Fruit fly (Drosophila melanogaster) whole organism, embryonic: ENCODE results near the gene GCS2beta.

Experiments used
- Adf1 ChIP-seq: fragments of 200-800 bp; sonication (Bioruptor generic); IDR thresholded peaks from 2 replicates; pipeline ENCODE4 v1.3.6; 2022; ENCODE audit warnings: missing biosample characterization, missing genetic modification characterization
- Bgb ChIP-seq: fragments of 200-800 bp; sonication (Bioruptor generic); IDR thresholded peaks from 2 replicates; pipeline ENCODE4 v1.3.6; 2022; ENCODE audit warnings: missing biosample characterization, missing genetic modification characterization; ENCODE audit not compliant: partially characterized antibody
- CG1024 ChIP-seq: fragments of 200-800 bp; sonication (Bioruptor generic); IDR thresholded peaks from 2 replicates; pipeline ENCODE4 v1.3.6; 2022; ENCODE audit warnings: missing biosample characterization, missing genetic modification characterization
- CG10267 ChIP-seq: fragments of 200-800 bp; sonication (Bioruptor generic); optimal IDR thresholded peaks from 2 replicates; lab custom pipeline; 2018; ENCODE audit warnings: missing biosample characterization, mild to moderate bottlenecking, missing genetic modification characterization, moderate library complexity
- CG12299 ChIP-seq: fragments of 200-800 bp; sonication (Bioruptor generic); optimal IDR thresholded peaks from 2 replicates; lab custom pipeline; 2018; ENCODE audit warnings: missing biosample characterization, mild to moderate bottlenecking, missing genetic modification characterization
- CG13287 ChIP-seq: fragments of 200-800 bp; sonication (Bioruptor generic); IDR thresholded peaks from 2 replicates; pipeline ENCODE4 v1.3.6; 2022; ENCODE audit warnings: missing biosample characterization, missing genetic modification characterization; ENCODE audit not compliant: partially characterized antibody
- CG13775 ChIP-seq: fragments of 200-800 bp; sonication (Bioruptor generic); optimal IDR thresholded peaks from 3 replicates; lab custom pipeline; 2017; ENCODE audit warnings: missing biosample characterization, mild to moderate bottlenecking, missing genetic modification characterization
- CG15696 ChIP-seq: fragments of 200-800 bp; sonication (Bioruptor generic); optimal IDR thresholded peaks from 2 replicates; lab custom pipeline; 2019; ENCODE audit warnings: missing biosample characterization, mild to moderate bottlenecking, missing genetic modification characterization, moderate library complexity
- CG1603 ChIP-seq: fragments of 200-800 bp; sonication (Bioruptor generic); optimal IDR thresholded peaks from 2 replicates; lab custom pipeline; 2019; ENCODE audit warnings: missing biosample characterization, mild to moderate bottlenecking, missing genetic modification characterization, moderate library complexity
- CG1647 ChIP-seq: fragments of 200-800 bp; sonication (Bioruptor generic); optimal IDR thresholded peaks from 3 replicates; lab custom pipeline; 2016; ENCODE audit warnings: missing biosample characterization, missing genetic modification characterization
- CG16863 ChIP-seq: fragments of 200-800 bp; sonication (Bioruptor generic); optimal IDR thresholded peaks from 3 replicates; lab custom pipeline; 2016; ENCODE audit warnings: missing biosample characterization, missing genetic modification characterization
- CG17385 ChIP-seq: fragments of 200-800 bp; sonication (Bioruptor generic); optimal IDR thresholded peaks from 3 replicates; lab custom pipeline; 2018; ENCODE audit warnings: missing biosample characterization, mild to moderate bottlenecking, missing genetic modification characterization
- CG17802 ChIP-seq: fragments of 200-800 bp; sonication (Bioruptor generic); optimal IDR thresholded peaks from 2 replicates; lab custom pipeline; 2018; ENCODE audit warnings: missing biosample characterization, mild to moderate bottlenecking, missing genetic modification characterization, moderate library complexity
- CG18764 ChIP-seq: fragments of 200-800 bp; sonication (Bioruptor generic); optimal IDR thresholded peaks from 3 replicates; lab custom pipeline; 2016; ENCODE audit warnings: missing biosample characterization, missing genetic modification characterization
- CG30431 ChIP-seq: fragments of 200-800 bp; sonication (Bioruptor generic); optimal IDR thresholded peaks from 2 replicates; lab custom pipeline; 2017; ENCODE audit warnings: missing biosample characterization, missing genetic modification characterization
- CG31224 ChIP-seq: fragments of 200-800 bp; sonication (Bioruptor generic); IDR thresholded peaks from 2 replicates; pipeline ENCODE4 v1.3.6; 2022; ENCODE audit warnings: missing biosample characterization, missing genetic modification characterization
- CG3281 ChIP-seq: fragments of 200-800 bp; sonication (Bioruptor generic); optimal IDR thresholded peaks from 3 replicates; lab custom pipeline; 2017; ENCODE audit warnings: missing biosample characterization, mild to moderate bottlenecking, missing genetic modification characterization
- CG34376 ChIP-seq: fragments of 200-800 bp; sonication (Bioruptor generic); optimal IDR thresholded peaks from 2 replicates; lab custom pipeline; 2018; ENCODE audit warnings: missing biosample characterization, mild to moderate bottlenecking, missing genetic modification characterization
- CG5953 ChIP-seq: fragments of 200-800 bp; sonication (Bioruptor generic); IDR thresholded peaks from 2 replicates; pipeline ENCODE4 v1.3.6; 2022; ENCODE audit warnings: missing biosample characterization, missing genetic modification characterization
- CG6689 ChIP-seq: fragments of 200-800 bp; sonication (Bioruptor generic); IDR thresholded peaks from 2 replicates; pipeline ENCODE4 v1.3.6; 2022; ENCODE audit warnings: missing biosample characterization, missing genetic modification characterization
- CG8944 ChIP-seq: fragments of 200-800 bp; sonication (Bioruptor generic); optimal IDR thresholded peaks from 3 replicates; lab custom pipeline; 2016; ENCODE audit warnings: missing biosample characterization, missing genetic modification characterization
- CG9932 ChIP-seq: fragments of 200-800 bp; sonication (Bioruptor generic); IDR thresholded peaks from 2 replicates; pipeline ENCODE4 v1.3.6; 2022; ENCODE audit warnings: missing biosample characterization, missing genetic modification characterization
- MBD-R2 ChIP-seq: fragments of 200-800 bp; sonication (Bioruptor generic); IDR thresholded peaks from 2 replicates; pipeline ENCODE4 v1.3.6; 2022; ENCODE audit warnings: missing biosample characterization, missing genetic modification characterization
- MESR4 ChIP-seq: fragments of 200-800 bp; sonication (Bioruptor generic); optimal IDR thresholded peaks from 2 replicates; lab custom pipeline; 2018; ENCODE audit warnings: missing biosample characterization, mild to moderate bottlenecking, missing genetic modification characterization, moderate library complexity
- Oli ChIP-seq: fragments of 200-800 bp; sonication (Bioruptor generic); optimal IDR thresholded peaks from 2 replicates; lab custom pipeline; 2018; ENCODE audit warnings: missing biosample characterization, mild to moderate bottlenecking, missing genetic modification characterization, moderate library complexity
- Pdp1 ChIP-seq, 2 experiments: fragments of 200-800 bp; sonication (Bioruptor generic); optimal IDR thresholded peaks; 3 replicates each; lab custom pipeline; 2016; ENCODE audit warnings: missing biosample characterization in 2 of 2, missing genetic modification characterization in 2 of 2, mild to moderate bottlenecking in 1 of 2, moderate library complexity in 1 of 2
- Rx ChIP-seq: fragments of 200-800 bp; sonication (Bioruptor generic); IDR thresholded peaks from 2 replicates; pipeline ENCODE4 v1.3.6; 2022; ENCODE audit warnings: missing biosample characterization, missing genetic modification characterization
- Spps ChIP-seq: fragments of 200-800 bp; sonication (Bioruptor generic); optimal IDR thresholded peaks from 2 replicates; lab custom pipeline; 2018; ENCODE audit warnings: missing biosample characterization, mild to moderate bottlenecking, missing genetic modification characterization
- Xbp1 ChIP-seq: fragments of 200-800 bp; sonication (Bioruptor generic); optimal IDR thresholded peaks from 3 replicates; lab custom pipeline; 2016; ENCODE audit warnings: missing biosample characterization, mild to moderate bottlenecking, missing genetic modification characterization
- Xrp1 ChIP-seq: fragments of 200-800 bp; sonication (Bioruptor generic); IDR thresholded peaks from 2 replicates; pipeline ENCODE4 v1.3.6; 2022; ENCODE audit warnings: missing biosample characterization, missing genetic modification characterization
- ara ChIP-seq: fragments of 200-800 bp; sonication (Bioruptor generic); IDR thresholded peaks from 2 replicates; pipeline ENCODE4 v1.3.6; 2022; ENCODE audit warnings: missing biosample characterization, missing genetic modification characterization
- ase ChIP-seq: fragments of 200-800 bp; sonication (Bioruptor generic); IDR thresholded peaks from 3 replicates; pipeline ENCODE4 v1.3.6; 2022; ENCODE audit warnings: missing biosample characterization, missing genetic modification characterization
- bbx ChIP-seq: fragments of 200-800 bp; sonication (Bioruptor generic); IDR thresholded peaks from 2 replicates; pipeline ENCODE4 v1.3.6; 2022; ENCODE audit warnings: missing biosample characterization, missing genetic modification characterization; ENCODE audit not compliant: partially characterized antibody
- btn ChIP-seq: fragments of 200-800 bp; sonication (Bioruptor generic); optimal IDR thresholded peaks from 2 replicates; lab custom pipeline; 2016; ENCODE audit warnings: missing biosample characterization, missing genetic modification characterization
- dm ChIP-seq: fragments of 200-800 bp; sonication (Bioruptor generic); optimal IDR thresholded peaks from 3 replicates; lab custom pipeline; 2016; ENCODE audit warnings: missing biosample characterization, missing genetic modification characterization
- eve ChIP-seq, 2 experiments: fragments of >200 bp; optimal IDR thresholded peaks; 2 replicates each; lab custom pipeline; 2017; ENCODE audit warnings: missing biosample characterization in 2 of 2, missing genetic modification characterization in 2 of 2
- eyg ChIP-seq: fragments of 200-800 bp; sonication (Bioruptor generic); optimal IDR thresholded peaks from 3 replicates; lab custom pipeline; 2016; ENCODE audit warnings: missing biosample characterization, missing genetic modification characterization
- fd3F ChIP-seq: fragments of 200-800 bp; sonication (Bioruptor generic); optimal IDR thresholded peaks from 2 replicates; lab custom pipeline; 2018; ENCODE audit warnings: missing biosample characterization, mild to moderate bottlenecking, missing genetic modification characterization, moderate library complexity
- fd64A ChIP-seq: fragments of 200-800 bp; sonication (Bioruptor generic); optimal IDR thresholded peaks from 3 replicates; lab custom pipeline; 2018; ENCODE audit warnings: missing biosample characterization, mild to moderate bottlenecking, missing genetic modification characterization
- ftz-f1 ChIP-seq: fragments of 200-800 bp; sonication (Bioruptor generic); optimal IDR thresholded peaks from 2 replicates; lab custom pipeline; 2016; ENCODE audit warnings: missing biosample characterization, missing genetic modification characterization
- gcm ChIP-seq: fragments of 200-800 bp; sonication (Bioruptor generic); optimal IDR thresholded peaks from 2 replicates; lab custom pipeline; 2019; ENCODE audit warnings: missing biosample characterization, mild to moderate bottlenecking, missing genetic modification characterization, moderate library complexity
- hbn ChIP-seq: fragments of 200-800 bp; sonication (Bioruptor generic); IDR thresholded peaks from 2 replicates; pipeline ENCODE4 v1.3.6; 2022; ENCODE audit warnings: missing biosample characterization, missing genetic modification characterization; ENCODE audit not compliant: partially characterized antibody
- lilli ChIP-seq: fragments of 200-800 bp; sonication (Bioruptor generic); optimal IDR thresholded peaks from 3 replicates; lab custom pipeline; 2016; ENCODE audit warnings: missing biosample characterization, missing genetic modification characterization
- lola ChIP-seq, 3 experiments: fragments of >200 bp in 2 of 3; fragments of 200-800 bp in 1 of 3; sonication (Bioruptor generic) in 1 of 3; optimal IDR thresholded peaks; 2 replicates each; lab custom pipeline; 2017 to 2019; ENCODE audit warnings: missing biosample characterization in 3 of 3, missing genetic modification characterization in 3 of 3, mild to moderate bottlenecking in 1 of 3, moderate library complexity in 1 of 3
- slou ChIP-seq: fragments of 200-800 bp; sonication (Bioruptor generic); optimal IDR thresholded peaks from 3 replicates; lab custom pipeline; 2016; ENCODE audit warnings: missing biosample characterization, missing genetic modification characterization
- slp2 ChIP-seq: fragments of 200-800 bp; sonication (Bioruptor generic); optimal IDR thresholded peaks from 2 replicates; lab custom pipeline; 2016; ENCODE audit warnings: missing biosample characterization, missing genetic modification characterization
- sna ChIP-seq: fragments of 200-800 bp; sonication (Bioruptor generic); IDR thresholded peaks from 2 replicates; pipeline ENCODE4 v1.3.6; 2022; ENCODE audit warnings: missing biosample characterization, missing genetic modification characterization; ENCODE audit not compliant: partially characterized antibody
- stc ChIP-seq: fragments of 200-800 bp; sonication (Bioruptor generic); IDR thresholded peaks from 2 replicates; pipeline ENCODE4 v1.3.6; 2022; ENCODE audit warnings: missing biosample characterization, missing genetic modification characterization
- trem ChIP-seq: fragments of 200-800 bp; optimal IDR thresholded peaks from 3 replicates; lab custom pipeline; 2019; ENCODE audit warnings: missing biosample characterization, mild to moderate bottlenecking, missing genetic modification characterization, moderate library complexity
- wor ChIP-seq: fragments of 200-800 bp; sonication (Bioruptor generic); IDR thresholded peaks from 2 replicates; pipeline ENCODE4 v1.3.6; 2022; ENCODE audit warnings: missing biosample characterization, missing genetic modification characterization
- zf30C ChIP-seq: fragments of 200-800 bp; sonication (Bioruptor generic); optimal IDR thresholded peaks from 3 replicates; lab custom pipeline; 2018; ENCODE audit warnings: missing biosample characterization, mild to moderate bottlenecking, missing genetic modification characterization
- zfh2 ChIP-seq: fragments of 200-800 bp; sonication (Bioruptor generic); optimal IDR thresholded peaks from 2 replicates; lab custom pipeline; 2016; ENCODE audit warnings: missing biosample characterization, missing genetic modification characterization

Gene GCS2beta

DNA sequence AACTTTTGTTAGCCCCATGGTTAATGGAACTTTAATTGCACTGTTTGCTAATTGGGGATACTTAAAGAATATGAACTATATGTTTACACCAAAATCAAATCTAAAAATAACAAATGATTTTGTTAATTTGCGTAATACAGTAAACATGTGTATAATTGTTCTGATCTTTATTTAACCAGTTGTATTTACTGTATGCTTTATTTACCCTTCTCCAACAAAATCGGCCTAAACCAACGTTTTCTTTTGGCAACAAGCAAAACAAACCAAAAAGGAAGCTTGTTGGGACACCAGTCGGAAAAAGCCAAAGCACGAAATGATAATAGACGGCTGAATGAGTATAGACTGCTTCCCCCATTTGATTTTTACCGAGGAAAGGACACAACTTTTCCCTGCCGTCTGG lies 13.5 kb downstream of the GCS2beta start (continued):
- TF ChIP-seq CG17385 (GFP tag; lab: Kevin White, UChicago) (peak; percentile 24), CG31224 (no peak), slp2 (GFP tag; lab: Kevin White, UChicago) (no peak), CG9932 (GFP tag; lab: Robert Waterston, UW) (no peak), Oli (tag; lab: Kevin White, UChicago) (no peak), CG13287 (GFP tag; lab: Robert Waterston, UW) (no peak), eyg (GFP tag; lab: Kevin White, UChicago) (peak; percentile 66), Bgb (GFP tag; lab: Robert Waterston, UW) (no peak), CG10267 (tag; lab: Kevin White, UChicago) (no peak), Spps (tag; lab: Kevin White, UChicago) (no peak), bbx (GFP tag; lab: Robert Waterston, UW) (no peak), zf30C (GFP tag; lab: Kevin White, UChicago) (no peak), Pdp1 (GFP tag; optimal IDR thresholded peaks at IDR 0.05; lab: Kevin White, UChicago) (peak in 1 of 2 experiments; percentile 1), lilli (GFP tag; lab: Kevin White, UChicago) (peak; percentile 8), ara (GFP tag; lab: Robert Waterston, UW) (no peak), gcm (GFP tag; lab: Kevin White, UChicago) (no peak), ase (GFP tag; lab: Robert Waterston, UW) (no peak), dm (no peak), Rx (GFP tag; lab: Robert Waterston, UW) (no peak), fd3F (GFP tag; lab: Kevin White, UChicago) (peak; percentile 89), CG12299 (tag; lab: Kevin White, UChicago) (peak; percentile 71), MBD-R2 (GFP tag; lab: Robert Waterston, UW) (no peak), btn (GFP tag; lab: Kevin White, UChicago) (no peak), lola (GFP tag; optimal IDR thresholded peaks at IDR 0.05; lab: Kevin White, UChicago) (no peak), CG5953 (no peak), trem (tag; lab: Kevin White, UChicago) (no peak), MESR4 (GFP tag; lab: Kevin White, UChicago) (no peak), fd64A (GFP tag; lab: Kevin White, UChicago) (no peak), ftz-f1 (GFP tag; lab: Kevin White, UChicago) (no peak), CG1603 (no peak), CG3281 (GFP tag; lab: Kevin White, UChicago) (peak; percentile 90), eve (GFP tag; optimal IDR thresholded peaks at IDR 0.05; lab: Kevin White, UChicago) (no peak), hbn (no peak), CG18764 (no peak), CG13775 (GFP tag; lab: Kevin White, UChicago) (no peak), CG6689 (GFP tag; lab: Robert Waterston, UW) (no peak), CG30431 (GFP tag; lab: Kevin White, UChicago) (no peak), stc (GFP tag; lab: Robert Waterston, UW) (no peak), CG34376 (peak; percentile 57), CG1647 (peak; percentile 26), zfh2 (GFP tag; lab: Kevin White, UChicago) (peak; percentile 33), CG16863 (GFP tag; lab: Kevin White, UChicago) (no peak), sna (GFP tag; lab: Robert Waterston, UW) (no peak), CG8944 (GFP tag; lab: Kevin White, UChicago) (no peak), CG17802 (tag; lab: Kevin White, UChicago) (no peak), CG15696 (tag; lab: Kevin White, UChicago) (peak; percentile 24), Xbp1 (GFP tag; lab: Kevin White, UChicago) (no peak), CG1024 (GFP tag; lab: Robert Waterston, UW) (no peak), Adf1 (GFP tag; lab: Robert Waterston, UW) (peak; percentile 66), Xrp1 (no peak), wor (GFP tag; lab: Robert Waterston, UW) (no peak), slou (GFP tag; lab: Kevin White, UChicago) (peak; percentile 59)
